Fruit fly (Drosophila melanogaster) whole organism, embryonic: ENCODE results near the gene CG9682.

Source experiments
- Blimp-1 ChIP-seq: fragments of 200-800 bp; sonication (Bioruptor generic); optimal IDR thresholded peaks from 3 replicates; lab custom pipeline; 2018; ENCODE audit warnings: missing biosample characterization, missing genetic modification characterization, mild to moderate bottlenecking, moderate library complexity, missing genetic modification reagents
- CG10267 ChIP-seq: fragments of 200-800 bp; sonication (Bioruptor generic); optimal IDR thresholded peaks from 2 replicates; lab custom pipeline; 2018; ENCODE audit warnings: missing biosample characterization, mild to moderate bottlenecking, missing genetic modification characterization, moderate library complexity
- CG10431 ChIP-seq: fragments of 200-800 bp; sonication (Bioruptor generic); optimal IDR thresholded peaks from 3 replicates; lab custom pipeline; 2018; ENCODE audit warnings: missing biosample characterization, mild to moderate bottlenecking, missing genetic modification characterization
- CG10543 ChIP-seq: fragments of 200-800 bp; sonication (Bioruptor generic); optimal IDR thresholded peaks from 3 replicates; lab custom pipeline; 2017; ENCODE audit warnings: missing biosample characterization, mild to moderate bottlenecking, missing genetic modification characterization, moderate library complexity
- CG12299 ChIP-seq: fragments of 200-800 bp; sonication (Bioruptor generic); optimal IDR thresholded peaks from 2 replicates; lab custom pipeline; 2018; ENCODE audit warnings: missing biosample characterization, mild to moderate bottlenecking, missing genetic modification characterization
- CG12391 ChIP-seq: fragments of 200-800 bp; sonication (Bioruptor generic); optimal IDR thresholded peaks from 3 replicates; lab custom pipeline; 2018; ENCODE audit warnings: missing biosample characterization, mild to moderate bottlenecking, missing genetic modification characterization, moderate library complexity
- CG17568 ChIP-seq: fragments of 200-800 bp; sonication (Bioruptor generic); optimal IDR thresholded peaks from 2 replicates; lab custom pipeline; 2018; ENCODE audit warnings: missing biosample characterization, mild to moderate bottlenecking, missing genetic modification characterization, moderate library complexity
- CG18599 ChIP-seq: fragments of 200-800 bp; sonication (Bioruptor generic); optimal IDR thresholded peaks from 3 replicates; lab custom pipeline; 2017; ENCODE audit warnings: missing biosample characterization, missing genetic modification characterization, mild to moderate bottlenecking, moderate library complexity, missing genetic modification reagents
- CG2129 ChIP-seq: fragments of 200-800 bp; sonication (Bioruptor generic); IDR thresholded peaks from 2 replicates; pipeline ENCODE4 v1.3.6; 2022; ENCODE audit warnings: missing biosample characterization, missing genetic modification characterization; ENCODE audit not compliant: partially characterized antibody
- CG31441 ChIP-seq: fragments of 200-800 bp; sonication (Bioruptor generic); IDR thresholded peaks from 2 replicates; pipeline ENCODE4 v1.3.6; 2022; ENCODE audit warnings: missing biosample characterization, missing genetic modification characterization
- CG32772 ChIP-seq: fragments of 200-800 bp; sonication (Bioruptor generic); IDR thresholded peaks from 2 replicates; pipeline ENCODE4 v1.3.6; 2022; ENCODE audit warnings: missing biosample characterization, missing genetic modification characterization
- CG3847 ChIP-seq: fragments of 200-800 bp; sonication (Bioruptor generic); IDR thresholded peaks from 2 replicates; pipeline ENCODE4 v1.3.6; 2022; ENCODE audit warnings: missing biosample characterization, missing genetic modification characterization
- CG4854 ChIP-seq: fragments of 200-800 bp; sonication (Bioruptor generic); optimal IDR thresholded peaks from 2 replicates; lab custom pipeline; 2016; ENCODE audit warnings: missing biosample characterization, missing genetic modification characterization, inconsistent platforms
- CG6689 ChIP-seq: fragments of 200-800 bp; sonication (Bioruptor generic); IDR thresholded peaks from 2 replicates; pipeline ENCODE4 v1.3.6; 2022; ENCODE audit warnings: missing biosample characterization, missing genetic modification characterization
- CG7928 ChIP-seq: fragments of 200-800 bp; sonication (Bioruptor generic); optimal IDR thresholded peaks from 2 replicates; lab custom pipeline; 2017; ENCODE audit warnings: missing biosample characterization, mild to moderate bottlenecking, missing genetic modification characterization
- CG7963 ChIP-seq: fragments of 200-800 bp; sonication (Bioruptor generic); IDR thresholded peaks from 3 replicates; pipeline ENCODE4 v1.3.6; 2022; ENCODE audit warnings: missing biosample characterization, missing genetic modification characterization; ENCODE audit not compliant: partially characterized antibody
- CG8281 ChIP-seq: fragments of 200-800 bp; sonication (Bioruptor generic); optimal IDR thresholded peaks from 2 replicates; lab custom pipeline; 2018; ENCODE audit warnings: missing biosample characterization, mild to moderate bottlenecking, missing genetic modification characterization, moderate library complexity
- CG9727 ChIP-seq: fragments of 200-800 bp; sonication (Bioruptor generic); optimal IDR thresholded peaks from 3 replicates; lab custom pipeline; 2017; ENCODE audit warnings: missing biosample characterization, mild to moderate bottlenecking, missing genetic modification characterization
- D ChIP-seq, 2 experiments: fragments of 200-800 bp in 1 of 2; fragments of >200 bp in 1 of 2; sonication (Bioruptor generic) in 1 of 2; optimal IDR thresholded peaks; 2 replicates in 1 of 2; 3 replicates in 1 of 2; lab custom pipeline; 2017; ENCODE audit warnings: mild to moderate bottlenecking in 1 of 2, missing biosample characterization in 1 of 2, missing genetic modification characterization in 1 of 2, missing genetic modification reagents in 1 of 2
- Dip2 ChIP-seq: fragments of 200-800 bp; sonication (Bioruptor generic); IDR thresholded peaks from 2 replicates; pipeline ENCODE4 v1.3.6; 2022; ENCODE audit warnings: missing biosample characterization, missing genetic modification characterization
- Drgx ChIP-seq: fragments of 200-800 bp; sonication (Bioruptor generic); IDR thresholded peaks from 2 replicates; pipeline ENCODE4 v1.3.6; 2022; ENCODE audit warnings: missing biosample characterization, missing genetic modification characterization
- E2f2 ChIP-seq: fragments of 200-800 bp; sonication (Bioruptor generic); IDR thresholded peaks from 2 replicates; pipeline ENCODE4 v1.3.6; 2022; ENCODE audit warnings: missing biosample characterization, missing genetic modification characterization
- Gug ChIP-seq: fragments of 200-800 bp; sonication (Bioruptor generic); IDR thresholded peaks from 4 replicates; pipeline ENCODE4 v1.3.6; 2022; ENCODE audit warnings: missing biosample characterization, missing genetic modification characterization
- Oli ChIP-seq: fragments of 200-800 bp; sonication (Bioruptor generic); optimal IDR thresholded peaks from 2 replicates; lab custom pipeline; 2018; ENCODE audit warnings: missing biosample characterization, mild to moderate bottlenecking, missing genetic modification characterization, moderate library complexity
- Opbp ChIP-seq: fragments of 200-800 bp; sonication (Bioruptor generic); IDR thresholded peaks from 3 replicates; pipeline ENCODE4 v1.3.6; 2022; ENCODE audit warnings: missing biosample characterization, missing genetic modification characterization; ENCODE audit not compliant: partially characterized antibody
- Pdp1 ChIP-seq, 2 experiments: fragments of 200-800 bp; sonication (Bioruptor generic); optimal IDR thresholded peaks; 3 replicates each; lab custom pipeline; 2016; ENCODE audit warnings: missing biosample characterization in 2 of 2, missing genetic modification characterization in 2 of 2, mild to moderate bottlenecking in 1 of 2, moderate library complexity in 1 of 2
- Sox100B ChIP-seq: fragments of 200-800 bp; sonication (Bioruptor generic); optimal IDR thresholded peaks from 3 replicates; lab custom pipeline; 2018; ENCODE audit warnings: missing biosample characterization, mild to moderate bottlenecking, missing genetic modification characterization
- Sox102F ChIP-seq: fragments of 200-800 bp; sonication (Bioruptor generic); optimal IDR thresholded peaks from 2 replicates; lab custom pipeline; 2018; ENCODE audit warnings: missing biosample characterization, mild to moderate bottlenecking, missing genetic modification characterization, moderate library complexity
- Ssrp ChIP-seq: fragments of 200-800 bp; sonication (Bioruptor generic); optimal IDR thresholded peaks from 2 replicates; lab custom pipeline; 2018; ENCODE audit warnings: missing biosample characterization, mild to moderate bottlenecking, missing genetic modification characterization, moderate library complexity
- bsh ChIP-seq, 2 experiments: fragments of 200-800 bp; sonication (Bioruptor generic); optimal IDR thresholded peaks; 2 replicates each; lab custom pipeline; 2017 to 2018; ENCODE audit warnings: mild to moderate bottlenecking in 2 of 2, missing biosample characterization in 2 of 2, missing genetic modification characterization in 2 of 2, moderate library complexity in 1 of 2
- corto ChIP-seq: fragments of 200-800 bp; sonication (Bioruptor generic); optimal IDR thresholded peaks from 2 replicates; lab custom pipeline; 2016; ENCODE audit warnings: missing biosample characterization, mild to moderate bottlenecking, missing genetic modification characterization, moderate library complexity
- crol ChIP-seq: fragments of 200-800 bp; sonication (Bioruptor generic); IDR thresholded peaks from 2 replicates; pipeline ENCODE4 v1.3.6; 2022; ENCODE audit warnings: missing biosample characterization, missing genetic modification characterization
- dmrt11E ChIP-seq: fragments of 200-800 bp; sonication (Bioruptor generic); optimal IDR thresholded peaks from 3 replicates; lab custom pipeline; 2018; ENCODE audit warnings: missing biosample characterization, mild to moderate bottlenecking, missing genetic modification characterization, moderate library complexity
- esg ChIP-seq: fragments of 200-800 bp; sonication (Bioruptor generic); conservative IDR thresholded peaks from 2 replicates; pipeline ENCODE4 v1.3.6; 2022; ENCODE audit warnings: missing biosample characterization, missing genetic modification characterization
- fd102C ChIP-seq: fragments of 200-800 bp; sonication (Bioruptor generic); optimal IDR thresholded peaks from 2 replicates; lab custom pipeline; 2018; ENCODE audit warnings: missing biosample characterization, mild to moderate bottlenecking, missing genetic modification characterization, moderate library complexity
- fd3F ChIP-seq: fragments of 200-800 bp; sonication (Bioruptor generic); optimal IDR thresholded peaks from 2 replicates; lab custom pipeline; 2018; ENCODE audit warnings: missing biosample characterization, mild to moderate bottlenecking, missing genetic modification characterization, moderate library complexity
- grau ChIP-seq: fragments of 200-800 bp; optimal IDR thresholded peaks from 3 replicates; lab custom pipeline; 2019; ENCODE audit warnings: missing biosample characterization, mild to moderate bottlenecking, missing genetic modification characterization, moderate library complexity
- insv ChIP-seq, 2 experiments: fragments of 200-800 bp; sonication (Bioruptor generic); optimal IDR thresholded peaks; 3 replicates each; lab custom pipeline; 2016 to 2018; ENCODE audit warnings: missing biosample characterization in 2 of 2, missing genetic modification characterization in 2 of 2
- jing ChIP-seq: fragments of 200-800 bp; sonication (Bioruptor generic); optimal IDR thresholded peaks from 2 replicates; lab custom pipeline; 2018; ENCODE audit warnings: missing biosample characterization, mild to moderate bottlenecking, missing genetic modification characterization
- lbe ChIP-seq: fragments of 200-800 bp; sonication (Bioruptor generic); optimal IDR thresholded peaks from 2 replicates; lab custom pipeline; 2016; ENCODE audit warnings: missing biosample characterization, mild to moderate bottlenecking, missing genetic modification characterization
- lmd ChIP-seq: fragments of 200-800 bp; sonication (Bioruptor generic); IDR thresholded peaks from 2 replicates; pipeline ENCODE4 v1.3.6; 2022; ENCODE audit warnings: missing biosample characterization, missing genetic modification characterization
- lola ChIP-seq, 3 experiments: fragments of >200 bp in 2 of 3; fragments of 200-800 bp in 1 of 3; sonication (Bioruptor generic) in 1 of 3; optimal IDR thresholded peaks; 2 replicates each; lab custom pipeline; 2017 to 2019; ENCODE audit warnings: missing biosample characterization in 3 of 3, missing genetic modification characterization in 3 of 3, mild to moderate bottlenecking in 1 of 3, moderate library complexity in 1 of 3
- luna ChIP-seq: fragments of 200-800 bp; sonication (Bioruptor generic); optimal IDR thresholded peaks from 2 replicates; lab custom pipeline; 2016; ENCODE audit warnings: missing biosample characterization, missing genetic modification characterization
- otp ChIP-seq: fragments of 200-800 bp; sonication (Bioruptor generic); IDR thresholded peaks from 3 replicates; pipeline ENCODE4, ENCODE4 v1.3.6; 2022; ENCODE audit warnings: missing biosample characterization, missing genetic modification characterization
- sob ChIP-seq: fragments of 200-800 bp; sonication (Bioruptor generic); IDR thresholded peaks from 2 replicates; pipeline ENCODE4 v1.3.6; 2022; ENCODE audit warnings: missing biosample characterization, missing genetic modification characterization
- stc ChIP-seq: fragments of 200-800 bp; sonication (Bioruptor generic); IDR thresholded peaks from 2 replicates; pipeline ENCODE4 v1.3.6; 2022; ENCODE audit warnings: missing biosample characterization, missing genetic modification characterization
- vvl ChIP-seq: fragments of 200-800 bp; sonication (Bioruptor generic); IDR thresholded peaks from 2 replicates; pipeline ENCODE4 v1.3.6; 2022; ENCODE audit warnings: missing biosample characterization, missing genetic modification characterization

CG9682 gene

dm6 chr3R:30261838-30262237, 11.1 kb downstream of the CG9682 start (continued):
- no peak for TF ChIP-seq CG4854 (GFP tag; lab: Kevin White, UChicago)
- TF ChIP-seq Oli (tag; lab: Kevin White, UChicago), result no peak
- no peak for TF ChIP-seq Opbp
- TF ChIP-seq CG10543, result no peak
- TF ChIP-seq lbe (GFP tag; lab: Kevin White, UChicago), result peak; percentile 88
- TF ChIP-seq CG18599 (GFP tag; lab: Kevin White, UChicago), result no peak
- no peak for TF ChIP-seq insv (GFP tag; optimal IDR thresholded peaks at IDR 0.05; lab: Kevin White, UChicago)
- 0 out of 2 replicates have a peak, but pooled peaks have one; percentile 9 for TF ChIP-seq stc (GFP tag; lab: Robert Waterston, UW)
- TF ChIP-seq CG17568, result no peak
- TF ChIP-seq CG7928 (GFP tag; lab: Kevin White, UChicago), result no peak
- TF ChIP-seq crol (GFP tag; lab: Robert Waterston, UW), result 0 out of 2 replicates have a peak, but pooled peaks have one; percentile 5
- TF ChIP-seq dmrt11E (tag; lab: Kevin White, UChicago), result peak; percentile 40
- no peak for TF ChIP-seq fd3F (GFP tag; lab: Kevin White, UChicago)
- peak; percentile 34 to 97 for TF ChIP-seq bsh (GFP tag; optimal IDR thresholded peaks at IDR 0.05; lab: Kevin White, UChicago)

- TF ChIP-seq CG8281 (tag; lab: Kevin White, UChicago) (no peak), D (optimal IDR thresholded peaks at IDR 0.05; lab: Kevin White, UChicago) (no peak), D (GFP tag; optimal IDR thresholded peaks at IDR 0.05; lab: Kevin White, UChicago) (no peak), Ssrp (tag; lab: Kevin White, UChicago) (peak; percentile 21), Sox102F (peak; percentile 37), fd102C (GFP tag; lab: Kevin White, UChicago) (peak; percentile 27), CG12299 (tag; lab: Kevin White, UChicago) (no peak), Dip2 (GFP tag; lab: Robert Waterston, UW) (no peak), CG32772 (GFP tag; lab: Robert Waterston, UW) (0 out of 2 replicates have a peak, but pooled peaks have one; percentile 26), sob (GFP tag; lab: Robert Waterston, UW) (no peak), esg (0 out of 2 replicates have a peak, but pooled peaks have one; percentile 16), grau (peak; percentile 36), CG10267 (tag; lab: Kevin White, UChicago) (peak; percentile 18), CG2129 (GFP tag; lab: Robert Waterston, UW) (no peak), stc (GFP tag; lab: Robert Waterston, UW) (0 out of 2 replicates have a peak, but pooled peaks have one; percentile 10), CG10431 (GFP tag; lab: Kevin White, UChicago) (no peak), luna (GFP tag; lab: Kevin White, UChicago) (no peak), CG9727 (GFP tag; lab: Kevin White, UChicago) (peak; percentile 62), Drgx (peak; percentile 26; the same call in 1 of the 2 replicates), Pdp1 (GFP tag; optimal IDR thresholded peaks at IDR 0.05; lab: Kevin White, UChicago) (peak; percentile 27 to 45), Gug (peak; percentile 31; the same call in 2 of the 4 replicates), CG12391 (peak; percentile 54), CG7963 (no peak), vvl (GFP tag; lab: Robert Waterston, UW) (peak; percentile 62), jing (GFP tag; lab: Kevin White, UChicago) (no peak), CG31441 (GFP tag; lab: Robert Waterston, UW) (peak; percentile 53; the same call in 1 of the 2 replicates), CG3847 (GFP tag; lab: Robert Waterston, UW) (0 out of 2 replicates have a peak, but pooled peaks have one; percentile 12), lmd (peak; percentile 43; the same call in 1 of the 2 replicates), CG6689 (GFP tag; lab: Robert Waterston, UW) (peak; percentile 54), otp (GFP tag; lab: Robert Waterston, UW) (peak; percentile 53; the same call in 1 of the 3 replicates), E2f2 (GFP tag; lab: Robert Waterston, UW) (no peak), lola (GFP tag; optimal IDR thresholded peaks at IDR 0.05; lab: Kevin White, UChicago) (peak in 1 of 3 experiments; percentile 60), Sox100B (GFP tag; lab: Kevin White, UChicago) (peak; percentile 29), corto (GFP tag; lab: Kevin White, UChicago) (peak; percentile 10), Blimp-1 (GFP tag; lab: Kevin White, UChicago) (peak; percentile 45)
Observed at dm6 chr3R:30263708-30264107, 13.0 kb downstream of the CG9682 start.
